Fruit fly (Drosophila melanogaster): ENCODE data around the gene CG5282.

CG5282 gene

dm6 chr3L:20388983-20389382, 36.9 kb downstream of the CG5282 start (continued):
- TF ChIP-seq vvl (GFP tag; IDR thresholded peaks at IDR 0.05) (peak; percentile 69), CG34376 (GFP tag; optimal IDR thresholded peaks at IDR 0.05) (peak; percentile 86), z (GFP tag; IDR thresholded peaks at IDR 0.05) (no peak), Meics (GFP tag; optimal IDR thresholded peaks at IDR 0.05) (peak; percentile 46), ttk (GFP tag; IDR thresholded peaks at IDR 0.05) (0 out of 2 replicates have a peak, but pooled peaks have one; percentile 16), Hr39 (optimal IDR thresholded peaks at IDR 0.05) (no peak), CG3407 (GFP tag; optimal IDR thresholded peaks at IDR 0.05) (no peak), CG7556 (GFP tag; optimal IDR thresholded peaks at IDR 0.05) (peak; percentile 4), zf30C (GFP tag; optimal IDR thresholded peaks at IDR 0.05) (peak; percentile 69), Oli (tag; optimal IDR thresholded peaks at IDR 0.05) (peak; percentile 30), maf-S (GFP tag; optimal IDR thresholded peaks at IDR 0.05) (no peak), her (GFP tag; optimal IDR thresholded peaks at IDR 0.05) (peak; percentile 57), Hey (tag; optimal IDR thresholded peaks at IDR 0.05) (peak; percentile 21), Elba2 (GFP tag; optimal IDR thresholded peaks at IDR 0.05) (no peak), dmrt11E (tag; optimal IDR thresholded peaks at IDR 0.05) (peak; percentile 17), H2.0 (GFP tag; IDR thresholded peaks at IDR 0.05) (peak; percentile 50), Fer1 (GFP tag; optimal IDR thresholded peaks at IDR 0.05) (peak; percentile 59), wdn (GFP tag; IDR thresholded peaks at IDR 0.05) (peak; percentile 54; the same call in 1 of the 2 replicates), HmgZ (tag; optimal IDR thresholded peaks at IDR 0.05) (peak; percentile 42), CG14441 (GFP tag; IDR thresholded peaks at IDR 0.05) (peak; percentile 60; the same call in 1 of the 2 replicates), GATAe (GFP tag; conservative IDR thresholded peaks at IDR 0.05) (peak; percentile 58), Hr51 (GFP tag; optimal IDR thresholded peaks at IDR 0.05) (peak in 1 of 2 experiments; percentile 50), h (optimal IDR thresholded peaks at IDR 0.05) (no peak), NfI (GFP tag; optimal IDR thresholded peaks at IDR 0.05) (peak; percentile 44), mirr (GFP tag; optimal IDR thresholded peaks at IDR 0.05) (no peak), gcm (GFP tag; optimal IDR thresholded peaks at IDR 0.05) (peak; percentile 41), CG12659 (GFP tag; optimal IDR thresholded peaks at IDR 0.05) (peak; percentile 22), CG13287 (GFP tag; IDR thresholded peaks at IDR 0.05; ENCODE audit: partially characterized antibody) (no peak), Dref (GFP tag; IDR thresholded peaks at IDR 0.05) (no peak), Atf3 (GFP tag; optimal IDR thresholded peaks at IDR 0.05) (no peak), hkb (optimal IDR thresholded peaks at IDR 0.05) (no peak), hkb (GFP tag; IDR thresholded peaks at IDR 0.05) (0 out of 2 replicates have a peak, but pooled peaks have one; percentile 29), sr (GFP tag; IDR thresholded peaks at IDR 0.05) (0 out of 3 replicates have a peak, but pooled peaks have one; percentile 35), ssp (GFP tag; IDR thresholded peaks at IDR 0.05) (no peak), CG15479 (GFP tag; optimal IDR thresholded peaks at IDR 0.05) (peak; percentile 26), CG2889 (GFP tag; IDR thresholded peaks at IDR 0.05) (0 out of 3 replicates have a peak, but pooled peaks have one; percentile 38), lilli (GFP tag; optimal IDR thresholded peaks at IDR 0.05) (peak; percentile 68), C15 (GFP tag; IDR thresholded peaks at IDR 0.05) (no peak), CHES-1-like (GFP tag; optimal IDR thresholded peaks at IDR 0.05) (peak; percentile 36), caup (GFP tag; optimal IDR thresholded peaks at IDR 0.05; ENCODE audit: severe bottlenecking) (peak; percentile 50), E2f2 (GFP tag; IDR thresholded peaks at IDR 0.05) (peak; percentile 22; the same call in 1 of the 2 replicates), CG17361 (GFP tag; IDR thresholded peaks at IDR 0.05) (0 out of 3 replicates have a peak, but pooled peaks have one; percentile 17), CG10654 (GFP tag; optimal IDR thresholded peaks at IDR 0.05) (peak; percentile 24), CG5245 (GFP tag; optimal IDR thresholded peaks at IDR 0.05) (peak; percentile 1), grau (tag; optimal IDR thresholded peaks at IDR 0.05) (peak; percentile 37), CG13424 (tag; optimal IDR thresholded peaks at IDR 0.05) (peak; percentile 29), cwo (GFP tag; optimal IDR thresholded peaks at IDR 0.05) (peak; percentile 89), CG31365 (tag; optimal IDR thresholded peaks at IDR 0.05) (no peak), Med (GFP tag) (peak; percentile 92), CG1024 (GFP tag; IDR thresholded peaks at IDR 0.05) (peak; percentile 3; the same call in 1 of the 2 replicates), Sox102F (GFP tag; optimal IDR thresholded peaks at IDR 0.05) (peak; percentile 28)

Measured in whole organism, embryonic.